Worm (Caenorhabditis elegans) whole organism, L4 larva: ENCODE data around the gene nhr-270.

Experiments used
- fkh-10 ChIP-seq: fragments of 150-350 bp; optimal IDR thresholded peaks from 2 replicates; lab custom pipeline; 2014; ENCODE audit warnings: missing biosample characterization, missing genetic modification reagents, missing genetic modification characterization
- jun-1 ChIP-seq: fragments of 150-350 bp; optimal IDR thresholded peaks from 2 replicates; lab custom pipeline; 2014; ENCODE audit warnings: missing biosample characterization, missing genetic modification reagents, missing genetic modification characterization
- lsy-2 ChIP-seq, 2 experiments: fragments of 150-350 bp in 1 of 2; sonication (generic microtip) in 1 of 2; optimal IDR thresholded peaks; 2 replicates each; lab custom pipeline; 2014 to 2017; ENCODE audit warnings: missing biosample characterization in 2 of 2, missing genetic modification characterization in 2 of 2
- nhr-28 ChIP-seq: fragments of 150-350 bp; optimal IDR thresholded peaks from 2 replicates; lab custom pipeline; 2014; ENCODE audit warnings: missing biosample characterization, missing genetic modification characterization
- rbr-2 ChIP-seq: sonication (generic microtip); optimal IDR thresholded peaks from 2 replicates; lab custom pipeline; 2016; ENCODE audit warnings: missing genotype, missing genetic modification characterization, missing compliant biosample characterization
- snpc-4 ChIP-seq: fragments of 150-350 bp; optimal IDR thresholded peaks from 2 replicates; lab custom pipeline; 2014; ENCODE audit warnings: missing biosample characterization, missing genetic modification characterization
- zip-11 ChIP-seq: fragments of 200-800 bp; sonication (Bioruptor generic); IDR thresholded peaks from 2 replicates; pipeline ENCODE4 v1.3.6; 2022; ENCODE audit warnings: missing genetic modification characterization, missing compliant biosample characterization

- TF ChIP-seq nhr-28 (tag; lab: Kevin White, UChicago) (no peak), lsy-2 (tag; optimal IDR thresholded peaks at IDR 0.05; lab: Kevin White, UChicago) (no peak), rbr-2 (no peak), zip-11 (GFP tag; lab: Robert Waterston, UW) (no peak), snpc-4 (tag; lab: Kevin White, UChicago) (no peak), jun-1 (tag; lab: Kevin White, UChicago) (no peak), fkh-10 (GFP tag; lab: Kevin White, UChicago) (no peak)
These were observed 22.1 kb downstream of the nhr-270 start, which contains the start of gene srab-16 for ce11 chrV:782432-782831.
